Fruit fly (Drosophila melanogaster): ENCODE measurements around the gene Mur29B.
A peak's percentile ranks its signal among the peaks of the same experiment; 100 is the strongest.

The Mur29B gene

dm6 chr2L:8370364-8371326 lies 18.7 kb downstream of the Mur29B start, which contains the start of gene CG17292 (continued):
- TF ChIP-seq CG13894 (tag; optimal IDR thresholded peaks at IDR 0.05), result peak; percentile 62
- peak; percentile 32 for TF ChIP-seq Dip3 (GFP tag; optimal IDR thresholded peaks at IDR 0.05)
- no peak for TF ChIP-seq esg (GFP tag; conservative IDR thresholded peaks at IDR 0.05)
- TF ChIP-seq corto (GFP tag; optimal IDR thresholded peaks at IDR 0.05), result no peak
- TF ChIP-seq Lhr (GFP tag; optimal IDR thresholded peaks at IDR 0.05), result no peak

dm6 chr2L:8371354-8371937 lies 19.5 kb downstream of the Mur29B start:
- TF ChIP-seq Atf6 (GFP tag; IDR thresholded peaks at IDR 0.05) (no peak), H15 (GFP tag; IDR thresholded peaks at IDR 0.05) (no peak), so (GFP tag; IDR thresholded peaks at IDR 0.05) (0 out of 3 replicates have a peak, but pooled peaks have one; percentile 23), CG2678 (tag; optimal IDR thresholded peaks at IDR 0.05) (peak; percentile 65), CG12236 (GFP tag; optimal IDR thresholded peaks at IDR 0.05) (no peak), CG8478 (optimal IDR thresholded peaks at IDR 0.05) (no peak), nmo (GFP tag; optimal IDR thresholded peaks at IDR 0.05) (peak; percentile 18), CG17612 (GFP tag; IDR thresholded peaks at IDR 0.05) (no peak), inv (GFP tag; IDR thresholded peaks at IDR 0.05; ENCODE audit: partially characterized antibody) (no peak), Sox102F (GFP tag; optimal IDR thresholded peaks at IDR 0.05) (peak; percentile 23), NC2β (GFP tag; optimal IDR thresholded peaks at IDR 0.05) (no peak), CG3995 (GFP tag; optimal IDR thresholded peaks at IDR 0.05) (no peak), unpg (GFP tag; optimal IDR thresholded peaks at IDR 0.05) (peak; percentile 8), Mrtf (GFP tag; IDR thresholded peaks at IDR 0.05) (no peak), phol (tag; optimal IDR thresholded peaks at IDR 0.05) (peak; percentile 23), hkb (optimal IDR thresholded peaks at IDR 0.05) (no peak), hkb (GFP tag; IDR thresholded peaks at IDR 0.05) (no peak), ssp (GFP tag; IDR thresholded peaks at IDR 0.05) (no peak), CG10543 (GFP tag; optimal IDR thresholded peaks at IDR 0.05) (no peak), grau (tag; optimal IDR thresholded peaks at IDR 0.05) (peak; percentile 80), CG18599 (GFP tag; optimal IDR thresholded peaks at IDR 0.05) (peak; percentile 6), nerfin-1 (tag; optimal IDR thresholded peaks at IDR 0.05) (peak; percentile 0), mam (GFP tag; optimal IDR thresholded peaks at IDR 0.05) (no peak), CG18476 (GFP tag; optimal IDR thresholded peaks at IDR 0.05) (no peak), PHDP (tag; optimal IDR thresholded peaks at IDR 0.05) (peak; percentile 2), pum (GFP tag; optimal IDR thresholded peaks at IDR 0.05) (no peak), CG17829 (tag; optimal IDR thresholded peaks at IDR 0.05) (peak; percentile 31), CG13424 (tag; optimal IDR thresholded peaks at IDR 0.05) (peak; percentile 22), dmrt99B (tag; optimal IDR thresholded peaks at IDR 0.05) (peak; percentile 54), twi (tag; optimal IDR thresholded peaks at IDR 0.05) (no peak), CG17186 (GFP tag; optimal IDR thresholded peaks at IDR 0.05) (no peak), CG34376 (GFP tag; optimal IDR thresholded peaks at IDR 0.05) (no peak), lov (optimal IDR thresholded peaks at IDR 0.05) (no peak), lov (GFP tag; IDR thresholded peaks at IDR 0.05) (no peak), Meics (GFP tag; optimal IDR thresholded peaks at IDR 0.05) (peak; percentile 48), CG1603 (tag; optimal IDR thresholded peaks at IDR 0.05) (no peak), ems (GFP tag; optimal IDR thresholded peaks at IDR 0.05) (no peak), GATAe (GFP tag; conservative IDR thresholded peaks at IDR 0.05) (no peak), zfh1 (GFP tag; IDR thresholded peaks at IDR 0.05) (no peak), HHEX (GFP tag; optimal IDR thresholded peaks at IDR 0.05) (peak; percentile 19), CG4617 (GFP tag; optimal IDR thresholded peaks at IDR 0.05; ENCODE audit: borderline replicate concordance) (no peak), CG15514 (GFP tag; optimal IDR thresholded peaks at IDR 0.05) (no peak)
